Worm (Caenorhabditis elegans): ENCODE measurements around the gene Y48G9A.6.
A peak's percentile ranks its signal among the peaks of the same experiment; 100 is the strongest.

ce11 chrIII:2115322-2115721 is 2.3 kb upstream of the Y48G9A.6 start:
- TF ChIP-seq tab-1 (GFP tag; IDR thresholded peaks at IDR 0.05) (no peak), T22C8.4 (GFP tag; IDR thresholded peaks at IDR 0.05) (peak; percentile 61), cog-1 (tag; optimal IDR thresholded peaks at IDR 0.05) (no peak), ztf-23 (GFP tag; IDR thresholded peaks at IDR 0.05) (no peak), flt-1 (GFP tag; IDR thresholded peaks at IDR 0.05) (no peak), ztf-29 (GFP tag; IDR thresholded peaks at IDR 0.05) (no peak), klf-2 (GFP tag; conservative IDR thresholded peaks at IDR 0.05) (no peak), med-1 (GFP tag; optimal IDR thresholded peaks at IDR 0.05; ENCODE audit: insufficient read depth) (no peak)
